Fruit fly (Drosophila melanogaster) whole organism: Measurements from ENCODE around the gene rt.

Experiments used
- CG8478 ChIP-seq: fragments of >200 bp; optimal IDR thresholded peaks from 2 replicates; lab custom pipeline; 2018; ENCODE audit warnings: inconsistent platforms
- Dll ChIP-seq: fragments of >200 bp; optimal IDR thresholded peaks from 2 replicates; lab custom pipeline; 2017
- EcR ChIP-seq, 2 experiments: fragments of >200 bp; optimal IDR thresholded peaks; 2 replicates each; lab custom pipeline; 2017; ENCODE audit warnings: missing biosample characterization in 2 of 2, missing genetic modification characterization in 2 of 2, missing genetic modification reagents in 2 of 2
- pan ChIP-seq: fragments of >200 bp; optimal IDR thresholded peaks from 2 replicates; lab custom pipeline; 2017
- psq ChIP-seq: fragments of >200 bp; optimal IDR thresholded peaks from 2 replicates; lab custom pipeline; 2017
- usp ChIP-seq: fragments of >200 bp; optimal IDR thresholded peaks from 2 replicates; lab custom pipeline; 2017; ENCODE audit warnings: missing biosample characterization, missing genetic modification characterization, mixed read lengths

The rt gene

dm6 chr3L:11622750-11623149 lies 35.2 kb upstream of the rt start:
- TF ChIP-seq psq (lab: Kevin White, UChicago), result no peak
- no peak for TF ChIP-seq usp
- TF ChIP-seq EcR (GFP tag; optimal IDR thresholded peaks at IDR 0.05; lab: Kevin White, UChicago), result no peak
- TF ChIP-seq pan (lab: Kevin White, UChicago), result no peak
- TF ChIP-seq CG8478 (lab: Kevin White, UChicago), result no peak
- TF ChIP-seq Dll (lab: Kevin White, UChicago), result no peak

DNA sequence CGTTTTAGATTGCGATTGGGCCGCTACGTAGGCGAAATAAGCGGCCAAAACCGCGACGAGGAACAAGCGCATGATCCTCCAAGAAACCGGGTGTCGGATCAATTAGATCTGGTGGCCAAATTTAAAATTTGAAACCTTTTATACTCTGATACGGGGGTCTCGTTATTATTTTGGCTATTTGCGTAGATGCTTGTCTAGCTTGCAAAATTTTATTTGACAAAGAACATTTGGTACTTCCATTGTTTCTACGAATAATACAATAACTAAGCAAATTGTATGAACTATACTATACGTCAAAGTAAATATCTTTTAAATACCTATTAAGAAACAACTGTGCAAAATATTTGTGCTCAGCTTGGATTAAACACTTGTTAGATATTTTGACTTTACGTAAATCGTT lies 32.4 kb upstream of the rt start, which contains the start of gene Muc68Ca:
Gene Muc68Ca, minus strand, starts transcription at position 101 of the 400 bp plus-strand sequence.
- TF ChIP-seq usp (no peak), psq (lab: Kevin White, UChicago) (no peak), EcR (GFP tag; optimal IDR thresholded peaks at IDR 0.05; lab: Kevin White, UChicago) (no peak), pan (lab: Kevin White, UChicago) (no peak), Dll (lab: Kevin White, UChicago) (no peak), CG8478 (lab: Kevin White, UChicago) (no peak)

dm6 chr3L:11609835-11610234 lies 22.3 kb upstream of the rt start, which contains the start of gene CG42832:
TSS of gene CG42832 (plus strand) at chr3L:11610135.
- no peak for TF ChIP-seq CG8478 (lab: Kevin White, UChicago)
- TF ChIP-seq Dll (lab: Kevin White, UChicago), result no peak
- no peak for TF ChIP-seq pan (lab: Kevin White, UChicago)
- TF ChIP-seq usp, result no peak

DNA sequence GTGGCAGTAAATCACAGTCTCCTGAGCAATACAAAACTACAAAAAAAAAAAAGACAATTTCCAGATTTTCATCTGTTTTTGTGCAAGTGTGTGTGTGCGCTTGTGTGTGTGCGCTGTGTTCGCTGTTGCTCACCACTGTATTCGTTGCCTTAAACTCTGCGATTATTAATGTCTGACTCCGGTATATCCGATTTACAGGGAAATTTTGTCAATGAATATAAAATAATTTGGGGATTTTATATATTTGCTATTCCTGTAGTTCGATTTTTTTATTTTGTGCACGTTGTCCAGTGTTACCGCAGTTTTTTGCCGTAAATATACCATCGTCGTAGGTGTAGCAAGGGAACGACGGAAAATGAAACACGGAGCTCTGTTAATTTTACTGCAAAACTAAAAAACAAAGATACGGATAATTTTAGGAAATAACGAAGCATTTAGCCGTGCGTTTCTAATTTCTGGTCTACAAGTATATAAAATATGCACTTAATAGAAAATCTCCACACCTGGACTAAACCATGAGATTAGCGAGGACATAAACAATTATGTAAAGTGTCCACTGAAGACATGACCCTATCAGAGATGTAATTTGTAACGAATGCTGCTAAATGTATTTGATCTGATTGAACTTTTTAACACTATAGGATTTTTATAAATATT lies 21.7 kb upstream of the rt start, which contains the start of gene Duba:
Gene Duba, minus strand, starts transcription at position 313 of the 657 bp plus-strand sequence.
- TF ChIP-seq Dll (lab: Kevin White, UChicago) (no peak), EcR (GFP tag; optimal IDR thresholded peaks at IDR 0.05; lab: Kevin White, UChicago) (no peak), usp (no peak), pan (lab: Kevin White, UChicago) (no peak), CG8478 (lab: Kevin White, UChicago) (no peak), psq (lab: Kevin White, UChicago) (no peak)

- TF ChIP-seq pan (lab: Kevin White, UChicago) (no peak), usp (no peak), Dll (lab: Kevin White, UChicago) (no peak), CG8478 (lab: Kevin White, UChicago) (no peak), EcR (GFP tag; optimal IDR thresholded peaks at IDR 0.05; lab: Kevin White, UChicago) (no peak), psq (lab: Kevin White, UChicago) (no peak)
These were observed 16.7 kb upstream of the rt start for dm6 chr3L:11604227-11604626.

dm6 chr3L:11602040-11602439 lies 14.5 kb upstream of the rt start:
- no peak for TF ChIP-seq pan (lab: Kevin White, UChicago)
- TF ChIP-seq usp, result no peak
- no peak for TF ChIP-seq Dll (lab: Kevin White, UChicago)
- TF ChIP-seq CG8478 (lab: Kevin White, UChicago), result no peak
- no peak for TF ChIP-seq EcR (GFP tag; optimal IDR thresholded peaks at IDR 0.05; lab: Kevin White, UChicago)
- no peak for TF ChIP-seq psq (lab: Kevin White, UChicago)

DNA sequence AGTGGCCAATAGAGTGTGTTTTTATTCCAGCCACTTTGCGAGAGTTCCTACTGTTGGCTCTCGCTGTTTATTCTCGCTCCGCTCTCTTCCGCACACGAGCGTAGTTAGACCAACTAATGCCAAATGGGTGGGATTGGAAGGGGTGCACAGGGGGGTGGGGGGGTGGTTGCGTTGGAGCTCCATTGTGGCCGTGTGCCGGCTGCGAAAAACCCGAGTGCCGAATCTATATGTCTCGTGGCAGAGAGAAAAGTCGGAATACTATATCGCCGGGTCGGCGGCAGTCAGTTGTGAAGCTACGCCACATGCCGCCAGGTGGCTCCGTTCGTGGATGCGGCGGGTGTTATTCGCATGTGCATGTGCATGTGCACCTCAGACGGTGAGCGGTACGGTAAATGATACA lies 13.6 kb upstream of the rt start:
- TF ChIP-seq Dll (lab: Kevin White, UChicago) (no peak), usp (no peak), CG8478 (lab: Kevin White, UChicago) (no peak), psq (lab: Kevin White, UChicago) (no peak), EcR (GFP tag; optimal IDR thresholded peaks at IDR 0.05; lab: Kevin White, UChicago) (no peak), pan (lab: Kevin White, UChicago) (no peak)

- no peak for TF ChIP-seq usp
- TF ChIP-seq psq (lab: Kevin White, UChicago), result no peak
- TF ChIP-seq Dll (lab: Kevin White, UChicago), result no peak
- no peak for TF ChIP-seq CG8478 (lab: Kevin White, UChicago)
These were observed 12.4 kb upstream of the rt start, which contains the start of the genes CG14137 and CG46394 for dm6 chr3L:11599965-11600420. TSS of gene CG14137 (minus strand) at chr3L:11600065. TSS of gene CG46394 (plus strand) at chr3L:11600370.

DNA sequence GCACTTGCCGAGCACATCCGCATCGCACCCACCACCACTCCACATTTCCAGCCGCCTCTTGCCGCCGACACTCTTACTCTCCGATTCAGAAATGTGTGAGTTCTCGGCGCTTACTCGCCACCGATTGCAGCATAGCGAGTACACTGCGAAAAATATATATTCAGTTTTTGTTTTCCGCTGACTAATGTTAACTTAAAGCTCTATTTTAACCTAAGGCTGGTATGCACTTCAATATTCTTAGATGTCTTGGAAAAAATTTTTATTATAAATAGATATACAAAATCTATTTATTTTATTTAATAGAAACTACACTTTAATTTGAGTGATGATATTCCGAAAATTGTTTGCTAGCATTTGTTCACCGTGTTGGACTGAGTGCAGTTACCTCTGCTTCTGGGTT lies 11.7 kb upstream of the rt start:
- TF ChIP-seq usp (no peak), EcR (GFP tag; optimal IDR thresholded peaks at IDR 0.05; lab: Kevin White, UChicago) (no peak), pan (lab: Kevin White, UChicago) (no peak), psq (lab: Kevin White, UChicago) (no peak), CG8478 (lab: Kevin White, UChicago) (no peak), Dll (lab: Kevin White, UChicago) (no peak)

DNA sequence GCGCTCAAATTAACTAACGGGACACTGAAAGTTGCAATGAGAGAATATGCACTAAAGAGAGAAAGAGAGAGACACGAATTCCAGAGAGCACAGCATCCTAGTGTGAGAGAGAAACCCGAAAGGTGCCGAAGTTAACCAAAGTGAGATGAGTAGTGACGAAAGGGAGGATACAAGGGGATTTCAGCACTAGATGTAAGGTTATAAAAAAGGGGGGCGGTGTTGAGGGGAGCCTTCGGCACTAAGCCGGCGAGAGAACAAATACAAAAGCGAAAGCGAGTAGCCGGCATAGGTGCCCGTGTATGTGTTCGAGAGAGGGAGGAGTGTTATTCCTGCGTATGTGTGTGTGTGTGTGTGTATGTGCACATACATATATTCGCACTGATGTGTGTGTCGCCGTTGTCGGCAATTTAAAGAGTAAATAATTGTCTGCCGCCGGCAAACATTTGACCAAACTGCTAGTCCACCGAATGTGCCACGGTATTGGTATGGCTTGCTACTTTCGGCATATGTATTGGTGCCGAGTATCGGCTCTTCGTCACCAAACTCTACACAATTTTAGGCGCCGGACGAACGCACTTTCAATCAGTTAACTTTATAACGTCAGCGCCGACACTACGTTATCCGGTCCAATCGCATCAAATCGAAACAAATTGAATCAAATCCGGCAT lies 9.1 kb upstream of the rt start, which contains the start of gene CG7368:
Gene CG7368, plus strand, starts transcription at position 618 of the 668 bp plus-strand sequence.
- no peak for TF ChIP-seq usp
- TF ChIP-seq pan (lab: Kevin White, UChicago), result no peak
- no peak for TF ChIP-seq EcR (GFP tag; optimal IDR thresholded peaks at IDR 0.05; lab: Kevin White, UChicago)
- no peak for TF ChIP-seq psq (lab: Kevin White, UChicago)
- no peak for TF ChIP-seq CG8478 (lab: Kevin White, UChicago)
- TF ChIP-seq Dll (lab: Kevin White, UChicago), result no peak

dm6 chr3L:11593778-11594177 lies 6.2 kb upstream of the rt start:
- TF ChIP-seq EcR (GFP tag; optimal IDR thresholded peaks at IDR 0.05; lab: Kevin White, UChicago) (no peak), Dll (lab: Kevin White, UChicago) (no peak), psq (lab: Kevin White, UChicago) (no peak), usp (no peak), pan (lab: Kevin White, UChicago) (no peak), CG8478 (lab: Kevin White, UChicago) (no peak)
